Fruit fly (Drosophila melanogaster): ENCODE measurements around the gene CG3795.

The CG3795 gene

DNA sequence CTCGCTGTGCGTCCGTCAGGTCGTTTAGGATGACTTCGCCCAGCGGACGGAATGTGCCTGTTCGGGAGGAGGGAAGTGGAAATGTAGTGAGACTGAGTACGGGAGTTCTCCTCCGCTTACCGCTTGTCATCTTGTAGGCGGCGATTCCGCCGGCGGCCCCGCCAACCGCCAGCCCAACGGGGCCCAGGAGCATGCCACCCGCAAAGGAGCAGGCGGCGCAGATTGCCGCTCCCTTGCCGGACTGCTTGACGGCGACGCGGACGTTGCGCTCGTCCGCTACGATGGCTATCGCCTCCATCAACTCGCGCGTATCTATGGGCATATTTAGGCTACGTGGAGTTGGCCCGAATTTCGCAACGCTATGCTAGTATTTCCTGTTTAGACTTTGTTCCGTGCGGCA is 41.3 kb downstream of the CG3795 start, which contains the start of gene Mur2B:
TSS of gene Mur2B (minus strand) at position 101 of the 400 bp plus-strand sequence.
- TF ChIP-seq CG9948 (tag; optimal IDR thresholded peaks at IDR 0.05) (no peak), CG15710 (tag; optimal IDR thresholded peaks at IDR 0.05) (no peak), CG14655 (GFP tag; optimal IDR thresholded peaks at IDR 0.05) (no peak), Pif1B (GFP tag; optimal IDR thresholded peaks at IDR 0.05) (no peak), CG34367 (tag; optimal IDR thresholded peaks at IDR 0.05) (no peak), EcR (GFP tag; optimal IDR thresholded peaks at IDR 0.05) (no peak), CG32121 (GFP tag; IDR thresholded peaks at IDR 0.05) (no peak), Ets98B (GFP tag; IDR thresholded peaks at IDR 0.05) (no peak), CG4496 (GFP tag; IDR thresholded peaks at IDR 0.05) (no peak), CG13204 (GFP tag; optimal IDR thresholded peaks at IDR 0.05) (no peak), fd96Ca (GFP tag; IDR thresholded peaks at IDR 0.05) (no peak), gl (tag; optimal IDR thresholded peaks at IDR 0.05) (no peak), rn (GFP tag; IDR thresholded peaks at IDR 0.05) (no peak), CG12605 (GFP tag; IDR thresholded peaks at IDR 0.05) (no peak), CG8159 (tag; optimal IDR thresholded peaks at IDR 0.05) (no peak)

DNA sequence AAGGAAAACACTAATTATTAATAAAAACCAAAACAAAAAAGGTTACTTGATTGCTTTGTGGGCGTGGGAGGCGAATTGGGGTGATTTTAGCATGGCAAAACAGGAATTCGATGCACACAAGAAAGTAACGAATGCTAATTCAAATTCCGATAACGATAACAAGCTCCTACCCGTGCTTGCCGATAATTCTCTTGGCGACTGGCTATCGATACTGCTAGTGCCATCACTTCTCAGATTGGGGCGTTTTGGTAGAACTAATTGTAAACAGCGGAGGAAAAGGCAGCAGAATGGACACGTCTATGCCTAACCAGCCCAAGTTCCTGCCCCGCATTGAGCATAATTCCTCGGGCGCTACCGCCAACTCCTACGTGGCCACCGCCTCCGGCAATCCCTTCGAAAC is 45.1 kb downstream of the CG3795 start, which contains the start of gene dor:
TSS of gene dor (plus strand) at position 217 of the 400 bp plus-strand sequence.
- TF ChIP-seq CG9948 (tag; optimal IDR thresholded peaks at IDR 0.05): no peak
- TF ChIP-seq CG10348 (GFP tag; IDR thresholded peaks at IDR 0.05): no peak
- no peak for TF ChIP-seq CG34367 (tag; optimal IDR thresholded peaks at IDR 0.05)
- no peak for TF ChIP-seq gl (tag; optimal IDR thresholded peaks at IDR 0.05)
- TF ChIP-seq CG8159 (tag; optimal IDR thresholded peaks at IDR 0.05): no peak
- TF ChIP-seq CG32121 (GFP tag; IDR thresholded peaks at IDR 0.05): no peak
- TF ChIP-seq CG17806 (tag; optimal IDR thresholded peaks at IDR 0.05): no peak
- no peak for TF ChIP-seq D1 (tag; optimal IDR thresholded peaks at IDR 0.05)

DNA sequence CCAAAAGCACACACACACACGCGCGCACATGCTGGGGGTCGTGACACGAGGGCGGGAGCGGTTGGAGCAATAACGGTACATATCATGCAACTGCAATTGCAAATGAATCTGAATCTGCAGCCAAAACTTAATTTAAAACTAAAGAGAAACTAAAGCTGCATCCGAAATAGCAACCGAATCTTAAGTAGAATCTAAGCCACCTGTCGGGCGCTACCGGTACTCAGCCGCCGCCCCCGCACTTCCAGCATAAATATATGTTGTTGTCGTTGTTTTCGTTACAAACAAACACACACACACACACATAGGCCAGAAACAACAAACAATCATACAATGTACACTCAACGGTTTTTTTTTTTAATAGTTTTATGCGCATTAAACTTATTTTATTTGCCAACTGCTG is 49.7 kb downstream of the CG3795 start:
- TF ChIP-seq CG8159 (tag; optimal IDR thresholded peaks at IDR 0.05) (no peak), CG12605 (GFP tag; IDR thresholded peaks at IDR 0.05) (no peak), CG13204 (GFP tag; optimal IDR thresholded peaks at IDR 0.05) (no peak), CG4496 (GFP tag; IDR thresholded peaks at IDR 0.05) (no peak), EcR (GFP tag; optimal IDR thresholded peaks at IDR 0.05) (no peak), Ets98B (GFP tag; IDR thresholded peaks at IDR 0.05) (no peak), CG17806 (tag; optimal IDR thresholded peaks at IDR 0.05) (no peak), gl (tag; optimal IDR thresholded peaks at IDR 0.05) (no peak), CG32121 (GFP tag; IDR thresholded peaks at IDR 0.05) (no peak), CG8301 (tag; optimal IDR thresholded peaks at IDR 0.05) (no peak), Pif1A (GFP tag; optimal IDR thresholded peaks at IDR 0.05) (no peak), CG34367 (tag; optimal IDR thresholded peaks at IDR 0.05) (no peak), CG9948 (tag; optimal IDR thresholded peaks at IDR 0.05) (no peak), CG15710 (tag; optimal IDR thresholded peaks at IDR 0.05) (no peak)
